Worm (Caenorhabditis elegans) whole organism, midembryonic: Measurements from ENCODE around the gene stip-1.

Experiments used
- flt-1 ChIP-seq: fragments of 200-800 bp; sonication (Bioruptor generic); IDR thresholded peaks from 2 replicates; pipeline ENCODE4 v1.3.6; 2022; ENCODE audit warnings: missing genetic modification characterization, missing compliant biosample characterization
- klf-2 ChIP-seq: fragments of 200-800 bp; sonication (Bioruptor generic); conservative IDR thresholded peaks from 2 replicates; pipeline ENCODE4 v1.3.6; 2022; ENCODE audit warnings: missing genetic modification reagents, missing genetic modification characterization, missing compliant biosample characterization
- ref-1 ChIP-seq: fragments of 200-800 bp; sonication (Bioruptor generic); conservative IDR thresholded peaks from 2 replicates; pipeline ENCODE4 v1.3.6; 2022; ENCODE audit warnings: missing genetic modification reagents, missing genetic modification characterization, missing compliant biosample characterization
- ztf-29 ChIP-seq: fragments of 200-800 bp; sonication (Bioruptor generic); IDR thresholded peaks from 2 replicates; pipeline ENCODE4 v1.3.6; 2022; ENCODE audit warnings: missing genetic modification reagents, missing genetic modification characterization, missing compliant biosample characterization

DNA sequence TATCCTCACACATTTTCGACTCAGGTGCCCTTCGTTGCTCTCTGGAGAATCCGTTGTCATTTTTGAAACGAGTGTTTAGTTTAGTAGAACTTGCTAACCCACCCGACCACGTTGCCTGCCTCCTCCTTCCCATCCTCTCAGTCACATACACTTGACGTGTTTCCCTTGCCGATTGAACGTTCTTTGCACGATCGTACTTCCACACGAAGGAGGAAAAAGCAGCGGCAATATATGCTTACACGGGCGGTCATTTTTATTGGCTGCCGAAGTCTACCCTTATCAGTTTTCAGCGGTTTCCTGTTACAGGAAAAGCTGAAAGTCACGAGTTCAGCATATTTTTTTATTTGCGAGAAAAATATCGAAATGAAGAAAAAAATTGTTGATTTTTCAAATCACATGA, 40.0 kb upstream of the stip-1 start:
- TF ChIP-seq ztf-29 (no peak), klf-2 (GFP tag; lab: Robert Waterston, UW) (no peak), ref-1 (GFP tag; lab: Robert Waterston, UW) (no peak), flt-1 (no peak)
